Worm (Caenorhabditis elegans) whole organism, L1 larva: ENCODE measurements around the gene ger-1.

Experiments
- efl-3 ChIP-seq: fragments of 200-800 bp; sonication (Bioruptor generic); optimal IDR thresholded peaks from 2 replicates; lab custom pipeline; 2018; ENCODE audit warnings: mild to moderate bottlenecking, missing genetic modification characterization, missing compliant biosample characterization
- egl-13 ChIP-seq: sonication (generic microtip); optimal IDR thresholded peaks from 2 replicates; lab custom pipeline; 2016; ENCODE audit warnings: missing genotype, missing genetic modification reagents, missing genetic modification characterization, missing compliant biosample characterization
- elt-2 ChIP-seq: sonication (generic microtip); optimal IDR thresholded peaks from 2 replicates; lab custom pipeline; 2016; ENCODE audit warnings: missing genetic modification characterization, mild to moderate bottlenecking, inconsistent platforms, missing compliant biosample characterization, missing genetic modification reagents
- lin-14 ChIP-seq: fragments of 200-800 bp; sonication (Bioruptor generic); optimal IDR thresholded peaks from 2 replicates; lab custom pipeline; 2018; ENCODE audit warnings: mild to moderate bottlenecking, missing genetic modification characterization, moderate library complexity, missing compliant biosample characterization
- lin-35 ChIP-seq, 2 experiments: fragments of 150-350 bp; optimal IDR thresholded peaks; 2 replicates each; lab custom pipeline; 2014; ENCODE audit warnings: missing biosample characterization in 2 of 2, missing genetic modification characterization in 2 of 2, missing genetic modification reagents in 2 of 2
- lsy-2 ChIP-seq, 2 experiments: fragments of 150-350 bp; optimal IDR thresholded peaks; 2 replicates each; lab custom pipeline; 2014; ENCODE audit warnings: missing biosample characterization in 2 of 2, missing genetic modification characterization in 2 of 2
- nhr-47 ChIP-seq: sonication (generic microtip); optimal IDR thresholded peaks from 2 replicates; lab custom pipeline; 2016; ENCODE audit warnings: mild to moderate bottlenecking, missing genetic modification characterization, moderate library complexity, missing compliant biosample characterization
- nhr-76 ChIP-seq: sonication (generic microtip); optimal IDR thresholded peaks from 2 replicates; lab custom pipeline; 2017; ENCODE audit warnings: missing biosample characterization, missing genetic modification characterization
- skn-1 ChIP-seq: fragments of 150-350 bp; optimal IDR thresholded peaks from 2 replicates; lab custom pipeline; 2014; ENCODE audit warnings: missing biosample characterization, missing genetic modification characterization
- snpc-4 ChIP-seq: fragments of 150-350 bp; optimal IDR thresholded peaks from 2 replicates; lab custom pipeline; 2014; ENCODE audit warnings: missing biosample characterization, missing genetic modification characterization
- tbx-2 ChIP-seq: sonication (generic microtip); optimal IDR thresholded peaks from 2 replicates; lab custom pipeline; 2016; ENCODE audit warnings: missing genetic modification characterization, missing compliant biosample characterization
- unc-130 ChIP-seq: fragments of 150-350 bp; optimal IDR thresholded peaks from 2 replicates; lab custom pipeline; 2017; ENCODE audit warnings: missing biosample characterization, missing genetic modification characterization, inconsistent platforms
- xbp-1 ChIP-seq: sonication (generic microtip); optimal IDR thresholded peaks from 2 replicates; lab custom pipeline; 2016; ENCODE audit warnings: missing genetic modification characterization, missing compliant biosample characterization
- ztf-11 ChIP-seq, 2 experiments: sonication (generic microtip); optimal IDR thresholded peaks; 2 replicates each; lab custom pipeline; 2016 to 2017; ENCODE audit warnings: missing genetic modification characterization in 2 of 2, missing biosample characterization in 1 of 2, missing compliant biosample characterization in 1 of 2

DNA sequence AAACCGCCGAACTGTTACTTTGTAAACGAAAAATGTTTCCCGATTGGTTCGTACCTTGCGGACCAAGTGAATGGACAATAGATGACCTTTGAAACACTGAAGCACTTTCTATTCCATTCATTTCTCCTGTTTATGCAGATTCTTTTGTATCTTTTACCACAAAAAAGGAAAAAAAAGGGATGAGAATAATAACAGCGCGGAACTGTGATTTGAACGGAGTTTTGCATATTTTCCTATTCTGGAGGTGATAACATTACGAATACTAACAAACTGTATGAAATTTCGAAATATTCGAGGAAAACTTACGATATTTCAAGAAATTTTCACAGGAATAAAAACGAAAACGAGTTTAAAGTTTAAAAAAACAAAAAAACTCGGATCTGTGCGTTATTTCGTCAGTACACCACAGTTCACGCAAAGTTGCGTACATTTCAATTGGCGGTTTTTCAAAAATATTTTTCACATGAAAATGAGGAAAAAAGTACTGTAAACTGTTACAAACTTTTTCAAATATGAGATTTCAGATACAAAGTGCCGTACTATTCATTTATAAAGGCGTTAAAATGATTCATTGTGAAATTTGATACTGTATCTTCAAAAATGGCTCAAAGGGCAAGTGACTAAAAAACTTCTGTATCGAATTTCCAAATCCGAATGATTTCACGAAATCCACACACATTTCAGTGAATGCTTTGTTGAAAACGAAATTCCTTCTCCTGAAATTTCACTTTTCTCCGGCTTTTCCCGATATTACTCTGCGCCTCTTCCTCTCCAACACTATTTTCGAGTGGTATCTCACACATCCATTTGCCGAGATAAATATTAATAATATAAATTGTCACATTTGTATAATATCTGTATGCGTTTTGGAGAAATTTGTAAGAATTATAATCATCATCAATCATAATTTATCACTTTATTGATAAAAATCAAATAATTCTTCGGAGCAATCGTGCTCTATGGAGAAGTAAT lies 32.7 kb downstream of the ger-1 start:
- no peak for TF ChIP-seq lsy-2 (tag; optimal IDR thresholded peaks at IDR 0.05; lab: Kevin White, UChicago)
- TF ChIP-seq unc-130 (tag; lab: Kevin White, UChicago) = no peak
- no peak for TF ChIP-seq elt-2 (tag; lab: Kevin White, UChicago)
- no peak for TF ChIP-seq nhr-76 (tag; lab: Kevin White, UChicago)
- TF ChIP-seq tbx-2 (tag; lab: Kevin White, UChicago) = no peak
- no peak for TF ChIP-seq nhr-47 (tag; lab: Kevin White, UChicago)
- no peak for TF ChIP-seq lin-14 (GFP tag; lab: Kevin White, UChicago)
- no peak for TF ChIP-seq snpc-4
- TF ChIP-seq efl-3 (GFP tag; lab: Kevin White, UChicago) = no peak
- TF ChIP-seq skn-1 = no peak
- no peak for TF ChIP-seq xbp-1 (tag; lab: Kevin White, UChicago)
- TF ChIP-seq egl-13 (tag; lab: Kevin White, UChicago) = no peak
- TF ChIP-seq lin-35 (GFP tag; optimal IDR thresholded peaks at IDR 0.05; lab: Kevin White, UChicago) = no peak
- no peak for TF ChIP-seq ztf-11 (tag; optimal IDR thresholded peaks at IDR 0.05; lab: Kevin White, UChicago)
